Fruit fly (Drosophila melanogaster): ENCODE results near the gene knrl.

The knrl gene

dm6 chr3L:20620303-20620996 lies at the start of gene knrl (continued):
- 0 out of 2 replicates have a peak, but pooled peaks have one; percentile 43 for TF ChIP-seq chm (GFP tag; IDR thresholded peaks at IDR 0.05)
- no peak for TF ChIP-seq danr (GFP tag; IDR thresholded peaks at IDR 0.05)
- no peak for TF ChIP-seq phol (tag; optimal IDR thresholded peaks at IDR 0.05)
- peak; percentile 93 for TF ChIP-seq kni (GFP tag; optimal IDR thresholded peaks at IDR 0.05)
- TF ChIP-seq Sin3A (optimal IDR thresholded peaks at IDR 0.05) = no peak
- peak; percentile 84 for TF ChIP-seq cg (GFP tag; optimal IDR thresholded peaks at IDR 0.05)
- no peak for TF ChIP-seq row (GFP tag; IDR thresholded peaks at IDR 0.05)
- TF ChIP-seq hbn (GFP tag; IDR thresholded peaks at IDR 0.05; ENCODE audit: partially characterized antibody) = 0 out of 2 replicates have a peak, but pooled peaks have one; percentile 17
- TF ChIP-seq knrl (GFP tag; IDR thresholded peaks at IDR 0.05; ENCODE audit: partially characterized antibody) = 0 out of 3 replicates have a peak, but pooled peaks have one; percentile 10
- TF ChIP-seq Dll (GFP tag; IDR thresholded peaks at IDR 0.05; ENCODE audit: partially characterized antibody) = 0 out of 4 replicates have a peak, but pooled peaks have one; percentile 35
- no peak for TF ChIP-seq ssp (GFP tag; IDR thresholded peaks at IDR 0.05)
- peak; percentile 89 for TF ChIP-seq pros (GFP tag; optimal IDR thresholded peaks at IDR 0.05)
- 0 out of 3 replicates have a peak, but pooled peaks have one; percentile 14 for TF ChIP-seq ci (GFP tag; IDR thresholded peaks at IDR 0.05)

dm6 chr3L:20667408-20667807 lies 46.9 kb upstream of the knrl start:
- TF ChIP-seq CG18262 (tag; optimal IDR thresholded peaks at IDR 0.05) (no peak), Oli (tag; optimal IDR thresholded peaks at IDR 0.05) (no peak), sens-2 (GFP tag; IDR thresholded peaks at IDR 0.05) (0 out of 2 replicates have a peak, but pooled peaks have one; percentile 9), ato (GFP tag; IDR thresholded peaks at IDR 0.05; ENCODE audit: partially characterized antibody) (no peak), Meics (GFP tag; optimal IDR thresholded peaks at IDR 0.05) (no peak), gce (GFP tag; IDR thresholded peaks at IDR 0.05) (no peak), tll (GFP tag; optimal IDR thresholded peaks at IDR 0.05) (peak in 1 of 2 experiments; percentile 3), Xrp1 (GFP tag; IDR thresholded peaks at IDR 0.05) (peak; percentile 42; the same call in 1 of the 2 replicates), ac (GFP tag; optimal IDR thresholded peaks at IDR 0.05) (peak; percentile 42), CG14667 (GFP tag; IDR thresholded peaks at IDR 0.05) (0 out of 2 replicates have a peak, but pooled peaks have one; percentile 20), CG1603 (tag; optimal IDR thresholded peaks at IDR 0.05) (peak; percentile 12), CG13424 (tag; optimal IDR thresholded peaks at IDR 0.05) (no peak), tin (GFP tag; optimal IDR thresholded peaks at IDR 0.05) (no peak), fd102C (GFP tag; optimal IDR thresholded peaks at IDR 0.05) (peak; percentile 53), Usf (GFP tag; optimal IDR thresholded peaks at IDR 0.05) (no peak), CG10979 (tag; optimal IDR thresholded peaks at IDR 0.05) (no peak), bsh (GFP tag; optimal IDR thresholded peaks at IDR 0.05) (peak in 1 of 2 experiments; percentile 9), CG33557 (GFP tag; optimal IDR thresholded peaks at IDR 0.05) (peak; percentile 29), CG13287 (GFP tag; IDR thresholded peaks at IDR 0.05; ENCODE audit: partially characterized antibody) (no peak), chif (GFP tag; optimal IDR thresholded peaks at IDR 0.05) (peak in 1 of 2 experiments; percentile 5), ssp (GFP tag; IDR thresholded peaks at IDR 0.05) (no peak), CG6791 (GFP tag; IDR thresholded peaks at IDR 0.05; ENCODE audit: partially characterized antibody) (no peak), prd (optimal IDR thresholded peaks at IDR 0.05) (no peak), prd (GFP tag; IDR thresholded peaks at IDR 0.05) (peak; percentile 53; the same call in 2 of the 3 replicates), CG9932 (GFP tag; IDR thresholded peaks at IDR 0.05) (0 out of 2 replicates have a peak, but pooled peaks have one; percentile 9), Mrtf (GFP tag; IDR thresholded peaks at IDR 0.05) (no peak), CG7271 (tag; optimal IDR thresholded peaks at IDR 0.05) (no peak), Hr51 (GFP tag; optimal IDR thresholded peaks at IDR 0.05) (peak in 1 of 2 experiments; percentile 4), CG7745 (tag; optimal IDR thresholded peaks at IDR 0.05) (peak; percentile 10), Camta (GFP tag; optimal IDR thresholded peaks at IDR 0.05) (no peak), Hey (tag; optimal IDR thresholded peaks at IDR 0.05) (no peak), sens (GFP tag) (peak; percentile 60), CG17568 (GFP tag; optimal IDR thresholded peaks at IDR 0.05) (no peak), Hsf (GFP tag; optimal IDR thresholded peaks at IDR 0.05) (no peak), CG15479 (GFP tag; optimal IDR thresholded peaks at IDR 0.05) (no peak)

Data from whole organism, embryonic.